Fruit fly (Drosophila melanogaster) whole organism, embryonic: ENCODE measurements around the gene Prp39.
A peak's percentile ranks its signal among the peaks of the same experiment; 100 is the strongest.

ENCODE experiments used
- CG12219 ChIP-seq: fragments of 200-800 bp; sonication (Bioruptor generic); optimal IDR thresholded peaks from 3 replicates; lab custom pipeline; 2018; ENCODE audit warnings: missing biosample characterization, mild to moderate bottlenecking, missing genetic modification characterization
- CG12942 ChIP-seq: fragments of 200-800 bp; sonication (Bioruptor generic); optimal IDR thresholded peaks from 3 replicates; lab custom pipeline; 2016; ENCODE audit warnings: missing biosample characterization, missing genetic modification characterization
- CG13424 ChIP-seq: fragments of 200-800 bp; sonication (Bioruptor generic); optimal IDR thresholded peaks from 2 replicates; lab custom pipeline; 2019; ENCODE audit warnings: missing biosample characterization, mild to moderate bottlenecking, missing genetic modification characterization, moderate library complexity
- CG14441 ChIP-seq: fragments of 200-800 bp; sonication (Bioruptor generic); IDR thresholded peaks from 2 replicates; pipeline ENCODE4 v1.3.6; 2022; ENCODE audit warnings: missing biosample characterization, missing genetic modification characterization
- CG14710 ChIP-seq: fragments of 200-800 bp; sonication (Bioruptor generic); optimal IDR thresholded peaks from 3 replicates; lab custom pipeline; 2019; ENCODE audit warnings: missing biosample characterization, mild to moderate bottlenecking, missing genetic modification characterization, moderate library complexity
- CG1602 ChIP-seq: fragments of 200-800 bp; sonication (Bioruptor generic); optimal IDR thresholded peaks from 3 replicates; lab custom pipeline; 2016; ENCODE audit warnings: missing biosample characterization, missing genetic modification characterization
- CG17186 ChIP-seq: fragments of 200-800 bp; sonication (Bioruptor generic); optimal IDR thresholded peaks from 3 replicates; lab custom pipeline; 2017; ENCODE audit warnings: missing biosample characterization, missing genetic modification reagents, missing genetic modification characterization
- CG17568 ChIP-seq: fragments of 200-800 bp; sonication (Bioruptor generic); optimal IDR thresholded peaks from 2 replicates; lab custom pipeline; 2018; ENCODE audit warnings: missing biosample characterization, mild to moderate bottlenecking, missing genetic modification characterization, moderate library complexity
- CG17612 ChIP-seq: fragments of 200-800 bp; sonication (Bioruptor generic); IDR thresholded peaks from 2 replicates; pipeline ENCODE4 v1.3.6; 2022; ENCODE audit warnings: missing biosample characterization, missing genetic modification characterization
- CG18599 ChIP-seq: fragments of 200-800 bp; sonication (Bioruptor generic); optimal IDR thresholded peaks from 3 replicates; lab custom pipeline; 2017; ENCODE audit warnings: missing biosample characterization, missing genetic modification characterization, mild to moderate bottlenecking, moderate library complexity, missing genetic modification reagents
- CG18619 ChIP-seq: fragments of 200-800 bp; sonication (Bioruptor generic); optimal IDR thresholded peaks from 3 replicates; lab custom pipeline; 2017; ENCODE audit warnings: missing biosample characterization, mild to moderate bottlenecking, missing genetic modification characterization
- CG2678 ChIP-seq: fragments of 200-800 bp; sonication (Bioruptor generic); optimal IDR thresholded peaks from 3 replicates; lab custom pipeline; 2019; ENCODE audit warnings: missing biosample characterization, mild to moderate bottlenecking, missing genetic modification characterization, moderate library complexity
- CG31388 ChIP-seq: fragments of 200-800 bp; sonication (Bioruptor generic); optimal IDR thresholded peaks from 2 replicates; lab custom pipeline; 2016; ENCODE audit warnings: missing biosample characterization, missing genetic modification characterization
- CG3407 ChIP-seq: fragments of 200-800 bp; sonication (Bioruptor generic); optimal IDR thresholded peaks from 2 replicates; lab custom pipeline; 2018; ENCODE audit warnings: missing biosample characterization, mild to moderate bottlenecking, missing genetic modification characterization
- CG4360 ChIP-seq: fragments of 200-800 bp; sonication (Bioruptor generic); IDR thresholded peaks from 2 replicates; pipeline ENCODE4 v1.3.6; 2022; ENCODE audit warnings: missing biosample characterization, missing genetic modification characterization
- CG4404 ChIP-seq: fragments of 200-800 bp; sonication (Bioruptor generic); IDR thresholded peaks from 2 replicates; pipeline ENCODE4 v1.3.6; 2022; ENCODE audit warnings: missing biosample characterization, missing genetic modification characterization
- CG8089 ChIP-seq: fragments of 200-800 bp; sonication (Bioruptor generic); optimal IDR thresholded peaks from 3 replicates; lab custom pipeline; 2016; ENCODE audit warnings: missing biosample characterization, missing genetic modification characterization
- CG8281 ChIP-seq: fragments of 200-800 bp; sonication (Bioruptor generic); optimal IDR thresholded peaks from 2 replicates; lab custom pipeline; 2018; ENCODE audit warnings: missing biosample characterization, mild to moderate bottlenecking, missing genetic modification characterization, moderate library complexity
- CG8388 ChIP-seq: fragments of 200-800 bp; sonication (Bioruptor generic); optimal IDR thresholded peaks from 2 replicates; lab custom pipeline; 2019; ENCODE audit warnings: missing biosample characterization, mild to moderate bottlenecking, missing genetic modification characterization, moderate library complexity
- CG8944 ChIP-seq: fragments of 200-800 bp; sonication (Bioruptor generic); optimal IDR thresholded peaks from 3 replicates; lab custom pipeline; 2016; ENCODE audit warnings: missing biosample characterization, missing genetic modification characterization
- CG9437 ChIP-seq: fragments of 200-800 bp; sonication (Bioruptor generic); optimal IDR thresholded peaks from 2 replicates; lab custom pipeline; 2018; ENCODE audit warnings: missing biosample characterization, mild to moderate bottlenecking, missing genetic modification characterization
- CG9797 ChIP-seq: fragments of 200-800 bp; sonication (Bioruptor generic); optimal IDR thresholded peaks from 3 replicates; lab custom pipeline; 2018; ENCODE audit warnings: missing biosample characterization, mild to moderate bottlenecking, missing genetic modification characterization
- Med ChIP-seq: fragments of 200-800 bp; sonication (Bioruptor generic); peaks from one replicate; lab custom pipeline; 2016; ENCODE audit warnings: missing biosample characterization, missing genetic modification characterization, mild to moderate bottlenecking, inconsistent platforms, moderate library complexity
- NC2β ChIP-seq: fragments of 200-800 bp; sonication (Bioruptor generic); optimal IDR thresholded peaks from 2 replicates; lab custom pipeline; 2016; ENCODE audit warnings: missing biosample characterization, missing genetic modification characterization
- Pdp1 ChIP-seq, 2 experiments: fragments of 200-800 bp; sonication (Bioruptor generic); optimal IDR thresholded peaks; 3 replicates each; lab custom pipeline; 2016; ENCODE audit warnings: missing biosample characterization in 2 of 2, missing genetic modification characterization in 2 of 2, mild to moderate bottlenecking in 1 of 2, moderate library complexity in 1 of 2
- Sox100B ChIP-seq: fragments of 200-800 bp; sonication (Bioruptor generic); optimal IDR thresholded peaks from 3 replicates; lab custom pipeline; 2018; ENCODE audit warnings: missing biosample characterization, mild to moderate bottlenecking, missing genetic modification characterization
- Tbp ChIP-seq: fragments of >200 bp; optimal IDR thresholded peaks from 2 replicates; lab custom pipeline; 2018; ENCODE audit warnings: missing biosample characterization, missing genetic modification characterization
- Xrp1 ChIP-seq: fragments of 200-800 bp; sonication (Bioruptor generic); IDR thresholded peaks from 2 replicates; pipeline ENCODE4 v1.3.6; 2022; ENCODE audit warnings: missing biosample characterization, missing genetic modification characterization
- YL-1 ChIP-seq: fragments of 200-800 bp; sonication (Bioruptor generic); optimal IDR thresholded peaks from 3 replicates; lab custom pipeline; 2017; ENCODE audit warnings: missing biosample characterization, mild to moderate bottlenecking, missing genetic modification characterization
- ap ChIP-seq: fragments of 200-800 bp; sonication (Bioruptor generic); IDR thresholded peaks from 2 replicates; pipeline ENCODE4 v1.3.6; 2022; ENCODE audit warnings: missing biosample characterization, missing genetic modification characterization
- dmrt11E ChIP-seq: fragments of 200-800 bp; sonication (Bioruptor generic); optimal IDR thresholded peaks from 3 replicates; lab custom pipeline; 2018; ENCODE audit warnings: missing biosample characterization, mild to moderate bottlenecking, missing genetic modification characterization, moderate library complexity
- fd96Cb ChIP-seq: fragments of 200-800 bp; sonication (Bioruptor generic); optimal IDR thresholded peaks from 2 replicates; lab custom pipeline; 2018; ENCODE audit warnings: missing biosample characterization, mild to moderate bottlenecking, missing genetic modification characterization, moderate library complexity
- gem ChIP-seq: fragments of 200-800 bp; sonication (Bioruptor generic); optimal IDR thresholded peaks from 2 replicates; lab custom pipeline; 2019; ENCODE audit warnings: missing biosample characterization, mild to moderate bottlenecking, missing genetic modification characterization, moderate library complexity
- inv ChIP-seq: fragments of 200-800 bp; sonication (Bioruptor generic); IDR thresholded peaks from 2 replicates; pipeline ENCODE4 v1.3.6; 2022; ENCODE audit warnings: missing biosample characterization, missing genetic modification characterization; ENCODE audit not compliant: partially characterized antibody
- jing ChIP-seq: fragments of 200-800 bp; sonication (Bioruptor generic); optimal IDR thresholded peaks from 2 replicates; lab custom pipeline; 2018; ENCODE audit warnings: missing biosample characterization, mild to moderate bottlenecking, missing genetic modification characterization
- kay ChIP-seq: fragments of 200-800 bp; sonication (Bioruptor generic); optimal IDR thresholded peaks from 2 replicates; lab custom pipeline; 2016; ENCODE audit warnings: missing biosample characterization, missing genetic modification characterization
- mam ChIP-seq: fragments of 200-800 bp; sonication (Bioruptor generic); optimal IDR thresholded peaks from 3 replicates; lab custom pipeline; 2016; ENCODE audit warnings: missing biosample characterization, missing genetic modification characterization
- org-1 ChIP-seq: fragments of 200-800 bp; sonication (Bioruptor generic); optimal IDR thresholded peaks from 2 replicates; lab custom pipeline; 2017; ENCODE audit warnings: missing biosample characterization, missing genetic modification characterization
- otp ChIP-seq: fragments of 200-800 bp; sonication (Bioruptor generic); IDR thresholded peaks from 3 replicates; pipeline ENCODE4, ENCODE4 v1.3.6; 2022; ENCODE audit warnings: missing biosample characterization, missing genetic modification characterization
- peb ChIP-seq: fragments of 200-800 bp; sonication (Bioruptor generic); IDR thresholded peaks from 2 replicates; pipeline ENCODE4 v1.3.6; 2022; ENCODE audit warnings: missing biosample characterization, missing genetic modification characterization
- row ChIP-seq: fragments of 200-800 bp; sonication (Bioruptor generic); IDR thresholded peaks from 3 replicates; pipeline ENCODE4 v1.3.6; 2022; ENCODE audit warnings: missing biosample characterization, missing genetic modification characterization
- sim ChIP-seq: fragments of 200-800 bp; sonication (Bioruptor generic); IDR thresholded peaks from 2 replicates; pipeline ENCODE4 v1.3.6; 2022; ENCODE audit warnings: missing biosample characterization, missing genetic modification characterization
- slbo ChIP-seq: fragments of 200-800 bp; sonication (Bioruptor generic); IDR thresholded peaks from 2 replicates; pipeline ENCODE4 v1.3.6; 2022; ENCODE audit warnings: missing biosample characterization, missing genetic modification characterization
- twi ChIP-seq: fragments of 200-800 bp; optimal IDR thresholded peaks from 2 replicates; lab custom pipeline; 2019; ENCODE audit warnings: missing biosample characterization, mild to moderate bottlenecking, missing genetic modification characterization, moderate library complexity
- tx ChIP-seq: fragments of 200-800 bp; sonication (Bioruptor generic); optimal IDR thresholded peaks from 2 replicates; lab custom pipeline; 2016; ENCODE audit warnings: missing biosample characterization, missing genetic modification characterization
- vnd ChIP-seq: fragments of 200-800 bp; sonication (Bioruptor generic); IDR thresholded peaks from 3 replicates; pipeline ENCODE4 v1.3.6; 2022; ENCODE audit warnings: missing biosample characterization, missing genetic modification characterization; ENCODE audit not compliant: partially characterized antibody

Prp39 gene

dm6 chr3R:28856140-28856539, 44.2 kb downstream of the Prp39 start (continued):
- no peak for TF ChIP-seq CG9437
- TF ChIP-seq CG17568, result peak; percentile 31
- TF ChIP-seq dmrt11E, result no peak
- peak; percentile 44 for TF ChIP-seq CG8281 (tag; lab: Kevin White, UChicago)
- no peak for TF ChIP-seq CG9797

- TF ChIP-seq jing (GFP tag; lab: Kevin White, UChicago), result no peak
- TF ChIP-seq, all 482 proteins: peak for 0
These were observed 44.9 kb downstream of the Prp39 start for dm6 chr3R:28856829-28857228.

- TF ChIP-seq CG18619, result peak; percentile 11
- TF ChIP-seq Sox100B (GFP tag; lab: Kevin White, UChicago), result peak; percentile 14
- peak; percentile 84 for TF ChIP-seq Med (GFP tag; lab: Kevin White, UChicago)
- TF ChIP-seq sim (GFP tag; lab: Robert Waterston, UW), result 0 out of 2 replicates have a peak, but pooled peaks have one; percentile 32
- peak; percentile 23 for TF ChIP-seq NC2β (GFP tag; lab: Kevin White, UChicago)
- TF ChIP-seq CG14441 (GFP tag; lab: Robert Waterston, UW), result peak; percentile 45
- no peak for TF ChIP-seq ap (GFP tag; lab: Robert Waterston, UW)
- peak; percentile 26 for TF ChIP-seq CG12942 (GFP tag; lab: Kevin White, UChicago)
- no peak for TF ChIP-seq otp
- peak; percentile 39; the same call in 1 of the 2 replicates for TF ChIP-seq slbo
- TF ChIP-seq CG8944 (GFP tag; lab: Kevin White, UChicago), result no peak
- peak; percentile 15 for TF ChIP-seq CG3407 (GFP tag; lab: Kevin White, UChicago)
- no peak for TF ChIP-seq Tbp (GFP tag; lab: Kevin White, UChicago)
- TF ChIP-seq fd96Cb (tag; lab: Kevin White, UChicago), result peak; percentile 29
- no peak for TF ChIP-seq inv (GFP tag; lab: Robert Waterston, UW)
- TF ChIP-seq org-1 (GFP tag; lab: Kevin White, UChicago), result peak; percentile 51
- TF ChIP-seq mam (GFP tag; lab: Kevin White, UChicago), result peak; percentile 29
- peak; percentile 22 for TF ChIP-seq CG14710 (tag; lab: Kevin White, UChicago)
- TF ChIP-seq kay (GFP tag; lab: Kevin White, UChicago), result no peak
- no peak for TF ChIP-seq CG4360 (GFP tag; lab: Robert Waterston, UW)
- TF ChIP-seq YL-1 (GFP tag; lab: Kevin White, UChicago), result no peak
- no peak for TF ChIP-seq tx (GFP tag; lab: Kevin White, UChicago)
- no peak for TF ChIP-seq CG17612 (GFP tag; lab: Robert Waterston, UW)
- no peak for TF ChIP-seq CG8089 (GFP tag; lab: Kevin White, UChicago)
- peak; percentile 18 for TF ChIP-seq CG18599 (GFP tag; lab: Kevin White, UChicago)
- peak; percentile 63 for TF ChIP-seq Xrp1 (GFP tag; lab: Robert Waterston, UW)
- peak; percentile 23 for TF ChIP-seq twi (tag; lab: Kevin White, UChicago)
- TF ChIP-seq CG1602 (GFP tag; lab: Kevin White, UChicago), result peak; percentile 4
- no peak for TF ChIP-seq CG4404 (GFP tag; lab: Robert Waterston, UW)
- TF ChIP-seq peb (GFP tag; lab: Robert Waterston, UW), result peak; percentile 23
- peak; percentile 31 for TF ChIP-seq CG12219 (GFP tag; lab: Kevin White, UChicago)
- no peak for TF ChIP-seq vnd
- TF ChIP-seq row (GFP tag; lab: Robert Waterston, UW), result peak; percentile 69
- TF ChIP-seq CG17186 (GFP tag; lab: Kevin White, UChicago), result no peak
- peak; percentile 65 for TF ChIP-seq gem (tag; lab: Kevin White, UChicago)
- peak in 1 of 2 experiments; percentile 94 for TF ChIP-seq Pdp1 (GFP tag; optimal IDR thresholded peaks at IDR 0.05; lab: Kevin White, UChicago)
- TF ChIP-seq CG31388 (GFP tag; lab: Kevin White, UChicago), result no peak
- TF ChIP-seq CG2678 (tag; lab: Kevin White, UChicago), result peak; percentile 58
- peak; percentile 55 for TF ChIP-seq CG13424 (tag; lab: Kevin White, UChicago)
- no peak for TF ChIP-seq CG17568
- TF ChIP-seq CG8388 (GFP tag; lab: Kevin White, UChicago), result peak; percentile 45
These were observed 45.6 kb downstream of the Prp39 start for dm6 chr3R:28857287-28858024.
